Worm (Caenorhabditis elegans) whole organism, L4 larva: ENCODE results near the gene C52E2.5.
A peak's percentile ranks its signal among the peaks of the same experiment; 100 is the strongest.

ENCODE experiments used
- F26F4.8 ChIP-seq: fragments of 200-800 bp; sonication (Bioruptor generic); conservative IDR thresholded peaks from 2 replicates; pipeline ENCODE4 v1.3.6; 2022; ENCODE audit warnings: missing genetic modification characterization, missing compliant biosample characterization
- F37D6.2 ChIP-seq: sonication (generic microtip); optimal IDR thresholded peaks from 2 replicates; lab custom pipeline; 2016; ENCODE audit warnings: mild to moderate bottlenecking, missing genetic modification characterization, missing compliant biosample characterization
- F49E8.2 ChIP-seq: sonication (generic microtip); optimal IDR thresholded peaks from 2 replicates; lab custom pipeline; 2016; ENCODE audit warnings: missing compliant biosample characterization, mild to moderate bottlenecking, missing genetic modification characterization, borderline replicate concordance
- R02D3.7 ChIP-seq: fragments of 150-350 bp; sonication (generic microtip); optimal IDR thresholded peaks from 3 replicates; lab custom pipeline; 2014; ENCODE audit warnings: missing biosample characterization, missing genetic modification characterization
- T20F7.1 ChIP-seq: fragments of 200-800 bp; sonication (Bioruptor generic); optimal IDR thresholded peaks from 2 replicates; lab custom pipeline; 2018; ENCODE audit warnings: mild to moderate bottlenecking, missing genetic modification characterization, missing compliant biosample characterization
- T26A8.4 ChIP-seq: fragments of 200-800 bp; sonication (Bioruptor generic); IDR thresholded peaks from 2 replicates; pipeline ENCODE4 v1.3.6; 2022; ENCODE audit warnings: missing genetic modification characterization, missing compliant biosample characterization
- Y5F2A.4 ChIP-seq: fragments of 200-800 bp; sonication (Bioruptor generic); optimal IDR thresholded peaks from 2 replicates; lab custom pipeline; 2018; ENCODE audit warnings: mild to moderate bottlenecking, missing genetic modification characterization, missing compliant biosample characterization
- ZK546.5 ChIP-seq, 2 experiments: sonication (generic microtip); optimal IDR thresholded peaks; 2 replicates each; lab custom pipeline; 2017; ENCODE audit warnings: missing biosample characterization in 2 of 2, missing genetic modification characterization in 2 of 2
- aly-2 ChIP-seq: sonication (generic microtip); optimal IDR thresholded peaks from 2 replicates; lab custom pipeline; 2018; ENCODE audit warnings: missing biosample characterization, missing genetic modification characterization
- ceh-20 ChIP-seq: fragments of 200-800 bp; sonication (Bioruptor generic); IDR thresholded peaks from 2 replicates; pipeline ENCODE4 v1.3.6; 2022; ENCODE audit warnings: missing genetic modification reagents, missing genetic modification characterization, missing compliant biosample characterization
- ceh-28 ChIP-seq: fragments of 150-350 bp; optimal IDR thresholded peaks from 2 replicates; lab custom pipeline; 2014; ENCODE audit warnings: missing biosample characterization, missing genetic modification reagents, missing genetic modification characterization
- daf-12 ChIP-seq: fragments of 150-350 bp; optimal IDR thresholded peaks from 2 replicates; lab custom pipeline; 2014; ENCODE audit warnings: missing biosample characterization, missing genetic modification reagents, missing genetic modification characterization
- daf-16 ChIP-seq, 3 experiments: sonication (generic microtip); optimal IDR thresholded peaks; 2 replicates each; lab custom pipeline; 2016 to 2017; ENCODE audit warnings: missing genetic modification characterization in 3 of 3, missing genetic modification reagents in 3 of 3, mild to moderate bottlenecking in 2 of 3, missing compliant biosample characterization in 2 of 3, missing biosample characterization in 1 of 3, moderate library complexity in 1 of 3
- daf-8 ChIP-seq: fragments of 200-800 bp; sonication (Bioruptor generic); IDR thresholded peaks from 2 replicates; pipeline ENCODE4 v1.3.6; 2022; ENCODE audit warnings: missing genetic modification characterization, missing compliant biosample characterization
- dmd-6 ChIP-seq: fragments of 200-800 bp; sonication (Bioruptor generic); IDR thresholded peaks from 2 replicates; pipeline ENCODE4 v1.3.6; 2022; ENCODE audit warnings: missing genetic modification reagents, missing genetic modification characterization, missing compliant biosample characterization
- dmd-9 ChIP-seq: fragments of 200-800 bp; sonication (Bioruptor generic); IDR thresholded peaks from 2 replicates; pipeline ENCODE4 v1.3.6; 2022; ENCODE audit warnings: missing genetic modification reagents, missing genetic modification characterization, missing compliant biosample characterization
- duxl-1 ChIP-seq: sonication (generic microtip); optimal IDR thresholded peaks from 2 replicates; lab custom pipeline; 2016; ENCODE audit warnings: mild to moderate bottlenecking, missing genetic modification characterization, moderate library complexity, missing compliant biosample characterization; ENCODE audit not compliant: poor library complexity
- dve-1 ChIP-seq: sonication (generic microtip); optimal IDR thresholded peaks from 2 replicates; lab custom pipeline; 2017; ENCODE audit warnings: antibody characterized with exemption, mild to moderate bottlenecking, missing genetic modification characterization, missing compliant biosample characterization; ENCODE audit not compliant: insufficient read depth
- egl-27 ChIP-seq: sonication (generic microtip); optimal IDR thresholded peaks from 3 replicates; lab custom pipeline; 2017; ENCODE audit warnings: missing biosample characterization, missing genetic modification reagents, missing genetic modification characterization
- egl-43 ChIP-seq: fragments of 200-800 bp; sonication (Bioruptor generic); IDR thresholded peaks from 2 replicates; pipeline ENCODE4 v1.3.6; 2022; ENCODE audit warnings: missing genetic modification reagents, missing genetic modification characterization, missing compliant biosample characterization
- hlh-11 ChIP-seq: fragments of 200-800 bp; sonication (Bioruptor generic); optimal IDR thresholded peaks from 2 replicates; lab custom pipeline; 2018; ENCODE audit warnings: mild to moderate bottlenecking, missing genetic modification characterization, missing compliant biosample characterization
- hlh-30 ChIP-seq: sonication (generic microtip); optimal IDR thresholded peaks from 2 replicates; lab custom pipeline; 2017; ENCODE audit warnings: antibody characterized with exemption, mild to moderate bottlenecking, missing genetic modification characterization, missing compliant biosample characterization; ENCODE audit not compliant: insufficient read depth
- hmg-1.1 ChIP-seq: fragments of 200-800 bp; sonication (Bioruptor generic); IDR thresholded peaks from 2 replicates; pipeline ENCODE4 v1.3.6; 2022; ENCODE audit warnings: missing genetic modification reagents, missing genetic modification characterization, missing compliant biosample characterization
- lim-7 ChIP-seq: fragments of 200-800 bp; sonication (Bioruptor generic); IDR thresholded peaks from 2 replicates; pipeline ENCODE4 v1.3.6; 2022; ENCODE audit warnings: missing genetic modification characterization, missing compliant biosample characterization
- lin-15B ChIP-seq: fragments of 150-350 bp; sonication (generic microtip); optimal IDR thresholded peaks from 3 replicates; lab custom pipeline; 2014; ENCODE audit warnings: missing biosample characterization, missing genetic modification characterization
- lin-38 ChIP-seq: fragments of 200-800 bp; sonication (Bioruptor generic); IDR thresholded peaks from 2 replicates; pipeline ENCODE4 v1.3.6; 2022; ENCODE audit warnings: missing genetic modification reagents, missing genetic modification characterization, missing compliant biosample characterization
- lin-39 ChIP-seq: fragments of 150-350 bp; optimal IDR thresholded peaks from 2 replicates; lab custom pipeline; 2014; ENCODE audit warnings: missing biosample characterization, missing genetic modification reagents, missing genetic modification characterization
- lir-3 ChIP-seq: sonication (generic microtip); optimal IDR thresholded peaks from 2 replicates; lab custom pipeline; 2016; ENCODE audit warnings: mild to moderate bottlenecking, missing genetic modification characterization, missing compliant biosample characterization
- madf-5 ChIP-seq, 2 experiments: fragments of 200-800 bp; sonication (Bioruptor generic); IDR thresholded peaks; 2 replicates each; pipeline ENCODE4 v1.3.6; 2022; ENCODE audit warnings: missing compliant biosample characterization in 2 of 2, missing genetic modification characterization in 2 of 2
- mxl-2 ChIP-seq: fragments of 200-800 bp; sonication (Bioruptor generic); conservative IDR thresholded peaks from 2 replicates; pipeline ENCODE4 v1.3.6; 2022; ENCODE audit warnings: missing genetic modification reagents, missing genetic modification characterization, missing compliant biosample characterization
- mxl-3 ChIP-seq: fragments of 200-800 bp; sonication (Bioruptor generic); optimal IDR thresholded peaks from 2 replicates; lab custom pipeline; 2018; ENCODE audit warnings: mild to moderate bottlenecking, missing genetic modification characterization, missing compliant biosample characterization
- nhr-10 ChIP-seq: fragments of 150-350 bp; optimal IDR thresholded peaks from 2 replicates; lab custom pipeline; 2014; ENCODE audit warnings: missing biosample characterization, missing genetic modification characterization
- nhr-237 ChIP-seq: sonication (generic microtip); optimal IDR thresholded peaks from 2 replicates; lab custom pipeline; 2017; ENCODE audit warnings: missing biosample characterization, missing genetic modification characterization
- nhr-28 ChIP-seq: fragments of 150-350 bp; optimal IDR thresholded peaks from 2 replicates; lab custom pipeline; 2014; ENCODE audit warnings: missing biosample characterization, missing genetic modification characterization
- nhr-6 ChIP-seq: fragments of 150-350 bp; optimal IDR thresholded peaks from 2 replicates; lab custom pipeline; 2014; ENCODE audit warnings: missing biosample characterization, missing genetic modification characterization
- php-3 ChIP-seq: fragments of 200-800 bp; sonication (Bioruptor generic); IDR thresholded peaks from 2 replicates; pipeline ENCODE4 v1.3.6; 2022; ENCODE audit warnings: missing genetic modification reagents, missing genetic modification characterization, missing compliant biosample characterization
- pqm-1 ChIP-seq: sonication (generic microtip); optimal IDR thresholded peaks from 2 replicates; lab custom pipeline; 2017; ENCODE audit warnings: missing biosample characterization, missing genetic modification characterization
- sdz-12 ChIP-seq: fragments of 200-800 bp; sonication (Bioruptor generic); optimal IDR thresholded peaks from 2 replicates; lab custom pipeline; 2018; ENCODE audit warnings: mild to moderate bottlenecking, missing genetic modification characterization, missing compliant biosample characterization
- spr-1 ChIP-seq: sonication (generic microtip); optimal IDR thresholded peaks from 2 replicates; lab custom pipeline; 2016; ENCODE audit warnings: mild to moderate bottlenecking, missing genetic modification characterization, missing compliant biosample characterization
- tra-1 ChIP-seq: fragments of 200-800 bp; sonication (Bioruptor generic); IDR thresholded peaks from 2 replicates; pipeline ENCODE4 v1.3.6; 2022; ENCODE audit warnings: missing genetic modification reagents, missing genetic modification characterization, missing compliant biosample characterization
- vab-7 ChIP-seq: fragments of 200-800 bp; sonication (Bioruptor generic); IDR thresholded peaks from 2 replicates; pipeline ENCODE4 v1.3.6; 2022; ENCODE audit warnings: missing genetic modification reagents, missing genetic modification characterization, missing compliant biosample characterization
- ztf-11 ChIP-seq: fragments of 150-350 bp; optimal IDR thresholded peaks from 2 replicates; lab custom pipeline; 2014; ENCODE audit warnings: missing biosample characterization, missing genetic modification characterization
- ztf-7 ChIP-seq: fragments of 150-350 bp; optimal IDR thresholded peaks from 2 replicates; lab custom pipeline; 2014; ENCODE audit warnings: missing biosample characterization, missing genetic modification characterization

C52E2.5 gene

DNA sequence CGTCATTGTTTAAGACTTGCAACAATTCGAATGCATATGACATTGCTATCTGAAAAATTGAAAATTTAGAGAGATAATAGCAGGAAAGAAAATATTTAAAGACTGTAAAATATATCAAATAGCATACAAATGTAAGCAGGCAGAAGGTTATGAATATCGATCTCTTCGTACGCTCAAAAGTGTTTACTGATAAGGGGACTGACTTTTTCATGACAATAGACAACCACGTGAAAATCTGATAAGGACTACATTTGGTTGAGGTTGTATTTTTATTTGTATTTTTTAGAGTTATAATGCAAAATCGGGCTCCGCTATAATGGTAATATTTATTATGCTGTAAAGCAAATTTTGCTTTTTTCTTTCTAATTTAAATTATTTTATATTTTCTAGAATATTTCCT lies at the start of gene C52E2.5, which contains the start of gene C52E2.4:
C52E2.5 (minus strand) TSS at position 43 of the 400 bp plus-strand sequence.
C52E2.4 (plus strand) TSS at position 252 of the 400 bp plus-strand sequence.
- TF ChIP-seq hlh-11 (no peak), ztf-7 (tag; lab: Kevin White, UChicago) (no peak), mxl-2 (no peak), php-3 (GFP tag; lab: Robert Waterston, UW) (0 out of 2 replicates have a peak, but pooled peaks have one; percentile 29), daf-12 (tag; lab: Kevin White, UChicago) (no peak), hlh-30 (tag; lab: Kevin White, UChicago) (peak; percentile 33), ceh-28 (tag; lab: Kevin White, UChicago) (no peak), pqm-1 (tag; lab: Kevin White, UChicago) (peak; percentile 87), nhr-28 (tag; lab: Kevin White, UChicago) (peak; percentile 82), F26F4.8 (GFP tag; lab: Robert Waterston, UW) (no peak), dve-1 (tag; lab: Kevin White, UChicago) (peak; percentile 58), duxl-1 (tag; lab: Kevin White, UChicago) (peak; percentile 49), daf-16 (GFP tag; optimal IDR thresholded peaks at IDR 0.05; lab: Kevin White, UChicago) (no peak), daf-16 (tag; optimal IDR thresholded peaks at IDR 0.05; lab: Kevin White, UChicago) (peak; percentile 96), lim-7 (GFP tag; lab: Robert Waterston, UW) (no peak), ztf-11 (tag; lab: Kevin White, UChicago) (no peak), Y5F2A.4 (no peak), T26A8.4 (GFP tag; lab: Robert Waterston, UW) (no peak), dmd-6 (GFP tag; lab: Robert Waterston, UW) (peak; percentile 64), egl-43 (GFP tag; lab: Robert Waterston, UW) (no peak), dmd-9 (GFP tag; lab: Robert Waterston, UW) (no peak), egl-27 (tag; lab: Kevin White, UChicago) (no peak), ZK546.5 (tag; optimal IDR thresholded peaks at IDR 0.05; lab: Kevin White, UChicago) (no peak), nhr-237 (no peak), spr-1 (no peak), aly-2 (tag; lab: Kevin White, UChicago) (no peak), mxl-3 (no peak), F49E8.2 (tag; lab: Kevin White, UChicago) (no peak), R02D3.7 (no peak), nhr-10 (tag; lab: Kevin White, UChicago) (no peak), lin-39 (tag; lab: Kevin White, UChicago) (no peak)

DNA sequence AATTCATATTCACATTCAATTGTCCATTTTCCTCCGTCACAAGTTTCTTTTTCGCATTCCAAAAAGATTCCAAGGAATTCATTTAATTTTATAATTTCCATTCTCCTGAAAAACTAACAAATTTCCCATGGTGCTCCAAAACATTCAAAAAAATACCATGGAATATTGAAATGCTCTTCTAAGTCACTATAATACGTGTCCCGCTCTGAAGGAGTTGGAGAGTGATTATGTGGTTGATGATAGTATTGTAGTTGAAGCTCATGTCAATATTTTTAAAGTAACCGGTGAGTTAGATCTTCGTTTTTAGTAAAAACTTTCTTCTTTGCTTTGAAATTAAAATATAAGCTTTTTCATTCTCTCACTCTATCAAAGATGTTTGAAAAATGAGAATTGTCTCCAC lies 47.9 kb upstream of the C52E2.5 start, which contains the start of gene math-9:
math-9 (minus strand) TSS at position 101 of the 400 bp plus-strand sequence.
- no peak for TF ChIP-seq lin-38 (GFP tag; lab: Robert Waterston, UW)
- TF ChIP-seq nhr-6, result no peak
- TF ChIP-seq hmg-1.1 (GFP tag; lab: Robert Waterston, UW), result no peak
- TF ChIP-seq madf-5 (GFP tag; IDR thresholded peaks at IDR 0.05; lab: Robert Waterston, UW), result no peak
- no peak for TF ChIP-seq T20F7.1 (GFP tag; lab: Kevin White, UChicago)
- TF ChIP-seq lin-15B (tag; lab: Kevin White, UChicago), result no peak
- TF ChIP-seq vab-7 (GFP tag; lab: Robert Waterston, UW), result no peak
- no peak for TF ChIP-seq lir-3 (tag; lab: Kevin White, UChicago)
- TF ChIP-seq ceh-20 (GFP tag; lab: Robert Waterston, UW), result no peak
- TF ChIP-seq F26F4.8 (GFP tag; lab: Robert Waterston, UW), result no peak
- TF ChIP-seq tra-1 (GFP tag; lab: Robert Waterston, UW), result no peak
- no peak for TF ChIP-seq sdz-12 (GFP tag; lab: Kevin White, UChicago)
- TF ChIP-seq spr-1, result no peak
- no peak for TF ChIP-seq F49E8.2 (tag; lab: Kevin White, UChicago)
- TF ChIP-seq F37D6.2 (tag; lab: Kevin White, UChicago), result no peak
- TF ChIP-seq daf-8 (GFP tag; lab: Robert Waterston, UW), result no peak
- no peak for TF ChIP-seq ZK546.5 (tag; optimal IDR thresholded peaks at IDR 0.05; lab: Kevin White, UChicago)
- no peak for TF ChIP-seq daf-16 (GFP tag; optimal IDR thresholded peaks at IDR 0.05; lab: Kevin White, UChicago)
- TF ChIP-seq daf-16 (tag; optimal IDR thresholded peaks at IDR 0.05; lab: Kevin White, UChicago), result no peak
